Worm (Caenorhabditis elegans) whole organism, L3 larva: ENCODE measurements around the gene F46B6.13.

ENCODE experiments used
- ZK546.5 ChIP-seq: sonication (generic microtip); optimal IDR thresholded peaks from 2 replicates; lab custom pipeline; 2017; ENCODE audit warnings: missing biosample characterization, missing genetic modification characterization
- nhr-237 ChIP-seq: fragments of 150-350 bp; optimal IDR thresholded peaks from 2 replicates; lab custom pipeline; 2014; ENCODE audit warnings: missing biosample characterization, missing genetic modification characterization
- skn-1 ChIP-seq: fragments of 150-350 bp; optimal IDR thresholded peaks from 2 replicates; lab custom pipeline; 2014; ENCODE audit warnings: missing biosample characterization, missing genetic modification characterization

DNA sequence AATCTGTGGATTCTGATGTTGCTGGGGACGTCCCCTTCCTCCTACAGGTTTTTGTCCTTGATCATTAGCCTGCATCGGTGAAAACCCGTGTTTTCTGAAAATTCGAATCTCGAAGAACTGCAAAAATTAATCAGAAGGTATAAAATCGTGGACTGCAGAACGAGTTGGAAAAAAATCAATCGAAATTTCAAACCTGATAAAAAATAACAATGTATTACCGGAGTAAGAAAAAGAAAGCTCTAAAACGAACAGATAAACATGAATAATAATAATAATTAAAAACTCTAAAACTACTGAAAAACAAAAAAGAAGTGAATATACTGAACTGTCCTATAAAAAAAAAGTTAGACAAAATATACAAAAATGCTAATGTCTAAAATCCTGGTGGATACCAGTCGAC, 16.0 kb downstream of the F46B6.13 start, which contains the start of gene F46B6.5:
- TF ChIP-seq ZK546.5 (tag; lab: Kevin White, UChicago), result no peak
- TF ChIP-seq skn-1, result no peak
- TF ChIP-seq nhr-237 (tag; lab: Kevin White, UChicago), result no peak
